Worm (Caenorhabditis elegans): Measurements from ENCODE around the gene clec-45.

DNA sequence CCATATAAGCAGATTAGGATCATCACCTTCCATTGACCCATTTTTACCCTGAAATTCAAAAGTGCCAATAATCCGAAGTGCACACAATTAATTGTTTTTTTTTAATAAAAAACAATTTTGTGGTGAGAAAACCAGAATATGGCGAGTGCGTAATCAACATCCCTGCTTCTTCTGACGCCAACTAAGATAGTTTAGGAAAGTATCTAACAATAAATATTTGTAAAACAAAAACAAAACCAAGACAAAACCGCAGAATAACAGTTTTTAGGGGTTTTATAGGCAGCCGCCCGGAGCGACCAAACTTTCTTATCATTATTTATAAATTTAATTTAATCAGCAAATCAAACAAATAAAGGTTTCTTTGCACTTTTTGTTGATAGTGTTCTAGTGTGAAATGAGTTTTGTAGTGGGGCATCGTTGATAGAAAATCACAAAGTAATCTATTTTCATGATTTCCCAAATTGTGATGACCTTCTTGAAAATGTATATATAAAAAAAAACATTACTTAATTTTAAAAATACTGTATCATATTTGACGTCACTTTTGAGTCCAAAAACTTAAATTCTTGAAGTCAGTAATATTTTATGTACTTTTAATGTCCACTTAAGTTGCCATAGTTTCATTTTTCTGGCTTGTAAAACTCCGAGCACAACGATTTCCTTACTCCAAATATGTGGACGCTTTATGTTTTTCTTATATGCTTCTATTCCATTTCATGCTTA is 28.0 kb upstream of the clec-45 start, which contains the start of the genes folt-3 and clec-214:
- TF ChIP-seq nhr-47 (tag; optimal IDR thresholded peaks at IDR 0.05), result no peak
- TF ChIP-seq efl-1 (optimal IDR thresholded peaks at IDR 0.05), result no peak
- TF ChIP-seq efl-1 (GFP tag; optimal IDR thresholded peaks at IDR 0.05 in 1 of 2), result no peak
- no peak for TF ChIP-seq sox-4 (tag; optimal IDR thresholded peaks at IDR 0.05)
- no peak for TF ChIP-seq isw-1 (GFP tag; IDR thresholded peaks at IDR 0.05)
- no peak for TF ChIP-seq snpc-4 (tag; optimal IDR thresholded peaks at IDR 0.05)
- TF ChIP-seq blmp-1 (tag; optimal IDR thresholded peaks at IDR 0.05), result no peak
- no peak for TF ChIP-seq nhr-28 (tag; optimal IDR thresholded peaks at IDR 0.05)
- TF ChIP-seq unc-62 (GFP tag; optimal IDR thresholded peaks at IDR 0.05), result no peak

Data from whole organism, L1 larva.